Worm (Caenorhabditis elegans): ENCODE results near the gene swt-6.

The swt-6 gene

DNA sequence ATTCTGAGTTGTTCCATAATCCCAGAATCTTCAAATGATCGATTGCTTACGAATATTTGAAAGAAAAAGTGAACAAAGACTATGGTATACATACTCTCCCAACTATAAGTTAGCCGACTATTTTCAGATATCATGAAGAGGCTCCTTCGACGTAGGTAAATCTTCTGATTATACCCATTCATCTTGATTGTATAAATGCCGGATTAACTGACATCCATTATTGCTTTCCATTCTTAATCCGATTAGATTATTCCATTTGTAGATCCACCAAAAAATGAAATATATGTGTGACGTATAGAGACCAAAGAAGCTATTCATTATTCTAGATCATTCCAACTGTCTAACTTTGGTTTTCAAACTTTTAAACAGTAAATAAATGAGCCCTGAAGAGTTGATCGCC, 39.3 kb downstream of the swt-6 start:
- no peak for TF ChIP-seq flt-1 (GFP tag; IDR thresholded peaks at IDR 0.05)
- TF ChIP-seq tbx-37 (GFP tag; conservative IDR thresholded peaks at IDR 0.05), result no peak
- TF ChIP-seq hmg-4 (GFP tag; optimal IDR thresholded peaks at IDR 0.05), result no peak
- TF ChIP-seq sea-1 (GFP tag; conservative IDR thresholded peaks at IDR 0.05), result no peak
- TF ChIP-seq ama-1 (optimal IDR thresholded peaks at IDR 0.05), result no peak
- TF ChIP-seq hnd-1 (tag; optimal IDR thresholded peaks at IDR 0.05), result no peak
- TF ChIP-seq tbx-11 (GFP tag; IDR thresholded peaks at IDR 0.05), result no peak

DNA sequence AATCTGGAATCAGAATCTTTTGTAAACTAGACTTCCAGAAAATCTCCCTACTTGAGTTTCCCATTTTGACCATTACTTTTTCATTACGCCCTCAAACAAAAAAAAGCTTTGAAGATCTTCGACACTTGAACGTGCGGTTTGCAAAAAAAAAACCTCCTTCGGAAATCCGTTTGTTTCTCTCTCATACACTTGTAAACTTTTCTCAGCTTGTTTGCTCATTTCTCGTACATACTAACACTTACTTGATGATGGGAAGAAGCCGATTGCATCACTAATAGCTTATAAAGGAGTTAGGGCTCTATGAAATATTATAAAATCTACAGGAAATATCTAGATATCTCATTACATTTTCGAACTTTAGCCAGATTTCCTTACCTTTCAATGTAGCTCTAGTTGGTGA, 47.8 kb downstream of the swt-6 start:
- TF ChIP-seq ceh-36 (tag; optimal IDR thresholded peaks at IDR 0.05) (no peak), aly-1 (tag; optimal IDR thresholded peaks at IDR 0.05) (no peak), flt-1 (GFP tag; IDR thresholded peaks at IDR 0.05) (no peak), pes-1 (GFP tag; IDR thresholded peaks at IDR 0.05) (no peak), ceh-13 (GFP tag; optimal IDR thresholded peaks at IDR 0.05) (no peak), B0310.2 (tag; optimal IDR thresholded peaks at IDR 0.05) (no peak), hmg-4 (GFP tag; optimal IDR thresholded peaks at IDR 0.05) (no peak), tra-4 (tag; optimal IDR thresholded peaks at IDR 0.05) (no peak), scrt-1 (GFP tag; IDR thresholded peaks at IDR 0.05) (no peak), ama-1 (optimal IDR thresholded peaks at IDR 0.05) (no peak), F13C5.2 (tag; optimal IDR thresholded peaks at IDR 0.05) (no peak), sea-1 (GFP tag; conservative IDR thresholded peaks at IDR 0.05) (no peak), hnd-1 (tag; optimal IDR thresholded peaks at IDR 0.05) (no peak)

DNA sequence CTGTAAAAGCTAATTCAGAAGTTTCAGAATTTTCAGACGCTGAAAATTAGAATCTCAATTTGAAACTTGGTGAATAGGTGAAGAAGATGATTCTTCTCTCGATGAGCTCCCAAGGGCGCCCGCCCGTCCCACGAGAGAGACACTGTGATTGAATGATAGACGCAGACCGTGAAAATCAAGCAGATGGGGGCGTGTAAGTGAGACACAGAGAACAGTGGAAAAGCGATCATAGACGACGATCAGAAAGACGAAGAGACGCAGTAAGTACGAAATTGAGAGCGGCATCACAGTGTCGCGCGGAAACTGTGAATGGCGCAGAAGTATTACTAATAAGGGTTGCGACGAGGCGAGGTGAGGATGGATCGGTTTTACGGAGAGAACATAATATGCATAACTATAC, 48.2 kb downstream of the swt-6 start:
- no peak for TF ChIP-seq ceh-36 (tag; optimal IDR thresholded peaks at IDR 0.05)
- no peak for TF ChIP-seq ets-7 (tag; optimal IDR thresholded peaks at IDR 0.05)
- TF ChIP-seq tbx-37 (GFP tag; conservative IDR thresholded peaks at IDR 0.05), result no peak
- TF ChIP-seq ama-1 (optimal IDR thresholded peaks at IDR 0.05), result no peak
- TF ChIP-seq tra-4 (tag; optimal IDR thresholded peaks at IDR 0.05), result no peak
- TF ChIP-seq hmbx-1 (tag; optimal IDR thresholded peaks at IDR 0.05), result no peak
- TF ChIP-seq sea-1 (GFP tag; conservative IDR thresholded peaks at IDR 0.05), result no peak
- TF ChIP-seq hmg-4 (GFP tag; optimal IDR thresholded peaks at IDR 0.05), result no peak
- TF ChIP-seq tbx-11 (GFP tag; IDR thresholded peaks at IDR 0.05), result no peak
- no peak for TF ChIP-seq pes-1 (GFP tag; IDR thresholded peaks at IDR 0.05)

DNA sequence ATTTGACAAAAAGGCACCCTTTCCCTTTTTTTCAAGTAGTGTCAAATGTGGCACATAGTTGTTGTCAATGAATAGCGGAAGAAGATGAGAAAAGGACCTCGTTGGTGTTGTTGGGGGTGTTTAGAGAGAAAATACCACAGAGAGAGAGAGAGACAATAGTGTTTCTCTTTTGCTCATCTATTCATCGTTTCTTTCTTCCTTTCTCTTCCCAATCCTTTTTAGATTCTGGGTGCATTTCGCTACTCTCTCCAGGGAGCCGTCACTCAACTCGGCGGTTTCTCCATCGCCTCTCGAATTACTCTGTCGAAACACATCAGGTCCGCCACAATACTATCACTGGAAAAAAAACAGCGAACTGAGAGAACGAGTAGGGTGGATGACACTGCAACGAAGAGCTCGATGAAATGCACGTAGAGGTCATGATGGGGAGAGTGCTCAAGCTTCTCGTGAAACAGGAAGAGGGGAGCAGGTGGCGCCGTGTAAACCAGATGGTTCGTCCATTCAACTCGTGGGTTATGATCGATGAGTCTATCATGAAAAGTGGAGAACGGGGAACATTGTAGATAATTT, 49.5 kb downstream of the swt-6 start:
- TF ChIP-seq scrt-1 (GFP tag; IDR thresholded peaks at IDR 0.05) (no peak), ama-1 (optimal IDR thresholded peaks at IDR 0.05) (no peak), tra-4 (tag; optimal IDR thresholded peaks at IDR 0.05) (no peak), F13C5.2 (tag; optimal IDR thresholded peaks at IDR 0.05) (no peak)

DNA sequence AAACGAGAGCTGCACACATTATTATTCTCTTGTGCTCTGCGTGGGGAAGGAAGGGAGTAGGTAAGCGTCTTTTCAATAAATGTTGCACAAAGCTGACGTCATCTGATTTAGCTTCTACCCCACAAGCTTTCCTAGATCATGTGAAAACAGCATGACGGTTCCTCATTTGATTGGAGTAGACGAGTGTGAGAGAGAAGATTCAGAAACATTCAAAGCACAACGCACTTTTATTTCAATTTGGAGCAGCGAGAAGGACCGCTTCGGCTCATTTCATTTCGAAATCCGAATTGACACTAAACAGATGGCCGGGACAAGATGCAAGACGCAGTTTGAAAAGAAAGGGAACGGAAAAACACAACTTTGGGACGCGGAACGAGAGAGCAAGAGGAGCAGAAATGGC, 50.2 kb downstream of the swt-6 start:
- TF ChIP-seq ceh-36 (tag; optimal IDR thresholded peaks at IDR 0.05) (no peak), ceh-13 (GFP tag; optimal IDR thresholded peaks at IDR 0.05) (no peak), scrt-1 (GFP tag; IDR thresholded peaks at IDR 0.05) (no peak), ets-7 (tag; optimal IDR thresholded peaks at IDR 0.05) (no peak), ama-1 (optimal IDR thresholded peaks at IDR 0.05) (no peak), flt-1 (GFP tag; IDR thresholded peaks at IDR 0.05) (no peak), F13C5.2 (tag; optimal IDR thresholded peaks at IDR 0.05) (no peak), hmbx-1 (tag; optimal IDR thresholded peaks at IDR 0.05) (no peak), pes-1 (GFP tag; IDR thresholded peaks at IDR 0.05) (no peak), sea-1 (GFP tag; conservative IDR thresholded peaks at IDR 0.05) (no peak)
